Fruit fly (Drosophila melanogaster) whole organism, prepupa: ENCODE data around the gene Pop1.

Source experiments
- Blimp-1 ChIP-seq: fragments of 200-800 bp; sonication (Bioruptor generic); optimal IDR thresholded peaks from 3 replicates; lab custom pipeline; 2017; ENCODE audit warnings: missing biosample characterization, missing genetic modification characterization, mild to moderate bottlenecking, moderate library complexity, missing genetic modification reagents
- CG10631 ChIP-seq: fragments of 200-800 bp; sonication (Bioruptor generic); optimal IDR thresholded peaks from 2 replicates; lab custom pipeline; 2016; ENCODE audit warnings: missing biosample characterization, missing genetic modification characterization
- CG11294 ChIP-seq: fragments of 200-800 bp; sonication (Bioruptor generic); IDR thresholded peaks from 2 replicates; pipeline ENCODE4 v1.3.6; 2022; ENCODE audit warnings: missing biosample characterization, missing genetic modification characterization
- CG11762 ChIP-seq: fragments of 200-800 bp; sonication (Bioruptor generic); optimal IDR thresholded peaks from 3 replicates; lab custom pipeline; 2016; ENCODE audit warnings: missing biosample characterization, missing genetic modification characterization; ENCODE audit not compliant: insufficient read depth
- CG15336 ChIP-seq: fragments of 200-800 bp; sonication (Bioruptor generic); IDR thresholded peaks from 2 replicates; pipeline ENCODE4 v1.3.6; 2022; ENCODE audit warnings: missing biosample characterization, missing genetic modification characterization
- CG1621 ChIP-seq: fragments of 200-800 bp; sonication (Bioruptor generic); optimal IDR thresholded peaks from 3 replicates; lab custom pipeline; 2018; ENCODE audit warnings: missing biosample characterization, mild to moderate bottlenecking, missing genetic modification characterization
- CG31627 ChIP-seq: fragments of 200-800 bp; sonication (Bioruptor generic); optimal IDR thresholded peaks from 3 replicates; lab custom pipeline; 2016; ENCODE audit warnings: missing biosample characterization, missing genetic modification characterization
- CG34406 ChIP-seq: fragments of 200-800 bp; sonication (Bioruptor generic); optimal IDR thresholded peaks from 3 replicates; lab custom pipeline; 2016; ENCODE audit warnings: missing biosample characterization, missing genetic modification characterization
- CG6808 ChIP-seq: fragments of 200-800 bp; sonication (Bioruptor generic); optimal IDR thresholded peaks from 3 replicates; lab custom pipeline; 2017; ENCODE audit warnings: missing biosample characterization, missing genetic modification characterization, mild to moderate bottlenecking, moderate library complexity, missing genetic modification reagents
- CG6854 ChIP-seq: fragments of 200-800 bp; sonication (Bioruptor generic); optimal IDR thresholded peaks from 2 replicates; lab custom pipeline; 2017; ENCODE audit warnings: missing biosample characterization, mild to moderate bottlenecking, missing genetic modification characterization
- CG7368 ChIP-seq: fragments of 200-800 bp; sonication (Bioruptor generic); optimal IDR thresholded peaks from 3 replicates; lab custom pipeline; 2016; ENCODE audit warnings: missing biosample characterization, missing genetic modification characterization
- CG8119 ChIP-seq: fragments of 200-800 bp; sonication (Bioruptor generic); IDR thresholded peaks from 3 replicates; pipeline ENCODE4 v1.3.6; 2022; ENCODE audit warnings: missing biosample characterization, missing genetic modification characterization
- Eip75B ChIP-seq: fragments of 200-800 bp; sonication (Bioruptor generic); optimal IDR thresholded peaks from 3 replicates; lab custom pipeline; 2016; ENCODE audit warnings: missing biosample characterization, missing genetic modification characterization
- Eip78C ChIP-seq: fragments of 200-800 bp; sonication (Bioruptor generic); peaks from one replicate; lab custom pipeline; 2016; ENCODE audit warnings: missing biosample characterization, missing genetic modification characterization
- Eip93F ChIP-seq: fragments of 200-800 bp; sonication (Bioruptor generic); optimal IDR thresholded peaks from 2 replicates; lab custom pipeline; 2016; ENCODE audit warnings: missing biosample characterization, mild to moderate bottlenecking, missing genetic modification characterization
- Gug ChIP-seq: fragments of 200-800 bp; sonication (Bioruptor generic); IDR thresholded peaks from 2 replicates; pipeline ENCODE4 v1.3.6; 2022; ENCODE audit warnings: missing biosample characterization, missing genetic modification characterization
- Hr39 ChIP-seq: fragments of 200-800 bp; sonication (Bioruptor generic); optimal IDR thresholded peaks from 2 replicates; lab custom pipeline; 2016; ENCODE audit warnings: missing biosample characterization, missing genetic modification characterization
- Sox15 ChIP-seq: fragments of 200-800 bp; sonication (Bioruptor generic); optimal IDR thresholded peaks from 3 replicates; lab custom pipeline; 2016; ENCODE audit warnings: missing biosample characterization, missing genetic modification characterization
- achi ChIP-seq: fragments of 200-800 bp; sonication (Bioruptor generic); optimal IDR thresholded peaks from 3 replicates; lab custom pipeline; 2016; ENCODE audit warnings: missing biosample characterization, missing genetic modification characterization
- acj6 ChIP-seq: fragments of 200-800 bp; sonication (Bioruptor generic); optimal IDR thresholded peaks from 3 replicates; lab custom pipeline; 2016; ENCODE audit warnings: missing biosample characterization, missing genetic modification characterization
- dsx ChIP-seq: fragments of 200-800 bp; optimal IDR thresholded peaks from 3 replicates; lab custom pipeline; 2019; ENCODE audit warnings: missing biosample characterization, mild to moderate bottlenecking, missing genetic modification characterization, moderate library complexity; ENCODE audit not compliant: poor library complexity, severe bottlenecking
- eg ChIP-seq: fragments of 200-800 bp; sonication (Bioruptor generic); IDR thresholded peaks from 3 replicates; pipeline ENCODE4 v1.3.6; 2022; ENCODE audit warnings: missing biosample characterization, missing genetic modification characterization
- fd59A ChIP-seq: fragments of 200-800 bp; sonication (Bioruptor generic); optimal IDR thresholded peaks from 2 replicates; lab custom pipeline; 2017; ENCODE audit warnings: missing biosample characterization, mild to moderate bottlenecking, missing genetic modification characterization, missing genetic modification reagents
- fkh ChIP-seq: fragments of 200-800 bp; sonication (Bioruptor generic); optimal IDR thresholded peaks from 3 replicates; lab custom pipeline; 2017; ENCODE audit warnings: missing biosample characterization, mild to moderate bottlenecking, missing genetic modification characterization, moderate library complexity
- pdm3 ChIP-seq: fragments of 200-800 bp; sonication (Bioruptor generic); optimal IDR thresholded peaks from 3 replicates; lab custom pipeline; 2016; ENCODE audit warnings: missing biosample characterization, missing genetic modification characterization
- salr ChIP-seq, 2 experiments: fragments of 200-800 bp; sonication (Bioruptor generic); optimal IDR thresholded peaks; 3 replicates each; lab custom pipeline; 2016 to 2018; ENCODE audit warnings: missing biosample characterization in 2 of 2, missing genetic modification characterization in 2 of 2, mild to moderate bottlenecking in 1 of 2
- svp ChIP-seq: fragments of 200-800 bp; sonication (Bioruptor generic); peaks from one replicate; lab custom pipeline; 2016; ENCODE audit warnings: missing biosample characterization, missing genetic modification characterization
- vri ChIP-seq: fragments of 200-800 bp; sonication (Bioruptor generic); optimal IDR thresholded peaks from 3 replicates; lab custom pipeline; 2016; ENCODE audit warnings: missing biosample characterization, mild to moderate bottlenecking, missing genetic modification characterization

Pop1 gene

dm6 chrX:5621893-5622803, at the start of gene Pop1, which contains the start of gene Mlc-c:
Pop1 (plus strand) TSS chrX:5622648.
Mlc-c (minus strand) TSS chrX:5622539.
- TF ChIP-seq fkh (GFP tag; lab: Kevin White, UChicago) (peak; percentile 77), CG6854 (GFP tag; lab: Kevin White, UChicago) (peak; percentile 9), CG11762 (no peak), svp (peak; percentile 89), Hr39 (GFP tag; lab: Kevin White, UChicago) (no peak)

DNA sequence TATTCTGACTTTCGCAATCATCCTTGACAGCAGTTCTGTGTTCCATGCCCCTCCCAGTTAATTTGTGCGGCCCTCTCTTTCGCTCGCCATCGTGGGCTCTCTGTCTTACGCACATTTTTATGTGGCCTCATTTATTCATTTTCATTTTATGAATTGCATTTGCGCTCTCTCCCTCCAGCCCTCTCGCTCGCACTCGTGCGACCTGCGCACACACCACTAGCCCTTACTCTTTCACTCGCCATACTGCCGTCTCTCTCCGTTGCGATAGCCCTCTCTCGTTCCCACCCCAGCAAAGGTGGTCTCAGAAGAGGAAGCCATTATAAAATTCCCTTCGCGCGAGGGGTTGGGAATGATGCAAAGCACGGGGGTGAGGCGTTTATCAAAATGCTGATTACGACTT, 43.0 kb upstream of the Pop1 start:
- TF ChIP-seq Sox15 (GFP tag; lab: Kevin White, UChicago) (no peak), CG34406 (no peak), CG10631 (GFP tag; lab: Kevin White, UChicago) (no peak), CG15336 (GFP tag; lab: Robert Waterston, UW) (no peak), acj6 (GFP tag; lab: Kevin White, UChicago) (no peak), CG7368 (GFP tag; lab: Kevin White, UChicago) (no peak), CG31627 (no peak), Eip93F (GFP tag; lab: Kevin White, UChicago) (no peak)

DNA sequence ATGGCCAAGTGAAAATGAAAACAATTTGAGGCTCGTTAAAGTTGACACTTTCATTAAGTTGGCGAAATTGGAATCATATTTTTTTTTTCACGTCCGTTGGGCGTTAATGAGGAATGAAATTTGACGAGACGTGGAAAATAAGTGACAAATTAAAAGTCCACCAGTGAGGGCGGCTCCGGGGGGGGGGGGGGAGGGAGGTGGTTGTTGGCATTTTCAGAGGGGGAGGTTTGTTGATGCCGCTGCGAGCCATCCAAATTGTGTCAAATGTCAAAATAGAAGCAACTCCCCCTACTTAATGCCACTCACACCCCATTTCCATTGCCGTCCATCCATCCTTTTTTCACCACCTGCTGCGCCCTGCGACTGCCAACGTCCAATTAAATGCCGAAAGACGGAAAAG, 35.4 kb upstream of the Pop1 start:
- no peak for TF ChIP-seq salr (GFP tag; optimal IDR thresholded peaks at IDR 0.05; lab: Kevin White, UChicago)
- no peak for TF ChIP-seq Blimp-1
- TF ChIP-seq vri (GFP tag; lab: Kevin White, UChicago), result no peak
- TF ChIP-seq CG11294 (GFP tag; lab: Robert Waterston, UW), result no peak
- TF ChIP-seq dsx (GFP tag; lab: Kevin White, UChicago), result no peak

DNA sequence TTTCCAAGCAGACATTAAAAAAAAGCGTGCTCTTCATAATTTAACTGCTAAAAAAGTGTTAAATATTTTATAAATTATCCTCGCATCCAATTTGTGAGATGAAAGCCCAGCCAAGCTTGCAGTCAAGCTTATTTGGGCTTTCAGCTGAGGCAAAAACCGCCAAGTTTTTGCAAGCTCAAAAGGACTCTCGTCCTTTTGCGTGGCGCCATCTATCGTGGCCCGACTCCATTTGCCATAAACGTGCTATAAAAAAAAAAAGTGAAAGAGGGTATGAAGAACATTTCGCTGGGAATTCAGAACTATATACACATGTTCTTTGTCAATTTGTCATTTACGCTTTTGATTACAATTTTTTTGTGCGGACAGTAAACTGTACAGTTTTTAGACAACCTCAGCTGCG, 34.0 kb upstream of the Pop1 start:
- TF ChIP-seq CG6808 (GFP tag; lab: Kevin White, UChicago) (no peak), CG8119 (GFP tag; lab: Robert Waterston, UW) (no peak), Eip78C (no peak), pdm3 (GFP tag; lab: Kevin White, UChicago) (no peak), svp (no peak), Hr39 (GFP tag; lab: Kevin White, UChicago) (no peak), fkh (GFP tag; lab: Kevin White, UChicago) (no peak), Gug (GFP tag; lab: Robert Waterston, UW) (no peak), CG1621 (tag; lab: Kevin White, UChicago) (no peak), eg (GFP tag; lab: Robert Waterston, UW) (no peak), fd59A (GFP tag; lab: Kevin White, UChicago) (no peak), achi (no peak)

dm6 chrX:5589990-5590389, 32.5 kb upstream of the Pop1 start:
- TF ChIP-seq svp (peak; percentile 63), Blimp-1 (no peak), Sox15 (GFP tag; lab: Kevin White, UChicago) (no peak)

- TF ChIP-seq fkh (GFP tag; lab: Kevin White, UChicago), result peak; percentile 78
- TF ChIP-seq svp, result peak; percentile 45
- TF ChIP-seq Eip75B (GFP tag; lab: Kevin White, UChicago), result no peak
Measured at dm6 chrX:5593868-5594267, 28.6 kb upstream of the Pop1 start, which contains the start of gene Vsx1. Vsx1 (plus strand) TSS chrX:5594255.
